Worm (Caenorhabditis elegans) whole organism, young adult: ENCODE measurements around the gene msi-1.

Experiments
- F10E7.11 ChIP-seq: sonication (generic microtip); optimal IDR thresholded peaks from 2 replicates; lab custom pipeline; 2017; ENCODE audit warnings: mild to moderate bottlenecking, missing genetic modification characterization, moderate library complexity, missing compliant biosample characterization
- F22D6.2 ChIP-seq: sonication (generic microtip); optimal IDR thresholded peaks from 2 replicates; lab custom pipeline; 2016; ENCODE audit warnings: mild to moderate bottlenecking, missing genetic modification characterization, missing compliant biosample characterization
- Y79H2A.3 ChIP-seq: fragments of 200-800 bp; sonication (Bioruptor generic); conservative IDR thresholded peaks from 2 replicates; pipeline ENCODE4 v1.3.6; 2022; ENCODE audit warnings: missing genetic modification reagents, missing genetic modification characterization, missing compliant biosample characterization
- ama-1 ChIP-seq, 3 experiments: fragments of 150-350 bp in 1 of 3; sonication (generic microtip) in 2 of 3; optimal IDR thresholded peaks; 2 replicates each; lab custom pipeline; 2014 to 2018; ENCODE audit warnings: missing biosample characterization in 2 of 3, missing genetic modification characterization in 2 of 3, missing genetic modification reagents in 2 of 3
- ceh-40 ChIP-seq: fragments of 200-800 bp; sonication (Bioruptor generic); IDR thresholded peaks from 2 replicates; pipeline ENCODE4 v1.3.6; 2022; ENCODE audit warnings: missing genetic modification characterization, missing compliant biosample characterization
- let-526 ChIP-seq: fragments of 200-800 bp; sonication (Bioruptor generic); IDR thresholded peaks from 2 replicates; pipeline ENCODE4 v1.3.6; 2022; ENCODE audit warnings: missing genetic modification reagents, missing genetic modification characterization, missing compliant biosample characterization
- somi-1 ChIP-seq: fragments of 200-800 bp; sonication (Bioruptor generic); optimal IDR thresholded peaks from 2 replicates; lab custom pipeline; 2018; ENCODE audit warnings: mild to moderate bottlenecking, missing genetic modification characterization, missing compliant biosample characterization
- ztf-3 ChIP-seq: fragments of 200-800 bp; sonication (Bioruptor generic); optimal IDR thresholded peaks from 2 replicates; lab custom pipeline; 2018; ENCODE audit warnings: mild to moderate bottlenecking, missing genetic modification characterization, missing compliant biosample characterization

ce11 chrIII:4007017-4007416, 30.8 kb upstream of the msi-1 start:
- TF ChIP-seq ztf-3 (no peak), ama-1 (optimal IDR thresholded peaks at IDR 0.05; lab: Kevin White, UChicago) (peak; percentile 16), ama-1 (GFP tag; optimal IDR thresholded peaks at IDR 0.05; lab: Kevin White, UChicago) (no peak), F10E7.11 (tag; lab: Kevin White, UChicago) (no peak), Y79H2A.3 (no peak), let-526 (GFP tag; lab: Robert Waterston, UW) (no peak), somi-1 (GFP tag; lab: Kevin White, UChicago) (no peak), F22D6.2 (no peak), ceh-40 (no peak)
